Worm (Caenorhabditis elegans) whole organism, late embryonic: ENCODE results near the gene clec-206.

Source experiments
- ama-1 ChIP-seq: fragments of 150-350 bp; optimal IDR thresholded peaks from 2 replicates; lab custom pipeline; 2014
- ceh-22 ChIP-seq: sonication (generic microtip); optimal IDR thresholded peaks from 2 replicates; lab custom pipeline; 2017; ENCODE audit warnings: missing biosample characterization, missing genetic modification characterization
- dve-1 ChIP-seq: sonication (generic microtip); optimal IDR thresholded peaks from 2 replicates; lab custom pipeline; 2017; ENCODE audit warnings: antibody characterized with exemption, mild to moderate bottlenecking, missing genetic modification characterization, missing compliant biosample characterization
- ets-4 ChIP-seq: sonication (generic microtip); optimal IDR thresholded peaks from 2 replicates; lab custom pipeline; 2016; ENCODE audit warnings: missing genetic modification characterization, missing compliant biosample characterization
- fkh-10 ChIP-seq: fragments of 150-350 bp; optimal IDR thresholded peaks from 2 replicates; lab custom pipeline; 2014; ENCODE audit warnings: missing biosample characterization, missing genetic modification reagents, missing genetic modification characterization
- gmeb-2 ChIP-seq: sonication (generic microtip); optimal IDR thresholded peaks from 2 replicates; lab custom pipeline; 2016; ENCODE audit warnings: missing genetic modification characterization, inconsistent platforms, missing compliant biosample characterization
- hlh-13 ChIP-seq: fragments of 200-800 bp; sonication (Bioruptor generic); optimal IDR thresholded peaks from 2 replicates; lab custom pipeline; 2018; ENCODE audit warnings: mild to moderate bottlenecking, missing genetic modification characterization, missing compliant biosample characterization
- lin-11 ChIP-seq: fragments of 200-800 bp; sonication (Bioruptor generic); optimal IDR thresholded peaks from 2 replicates; lab custom pipeline; 2018; ENCODE audit warnings: mild to moderate bottlenecking, missing genetic modification characterization, missing compliant biosample characterization
- pha-2 ChIP-seq: sonication (generic microtip); optimal IDR thresholded peaks from 2 replicates; lab custom pipeline; 2017; ENCODE audit warnings: mild to moderate bottlenecking, missing genetic modification characterization, missing compliant biosample characterization
- pqm-1 ChIP-seq: sonication (generic microtip); optimal IDR thresholded peaks from 2 replicates; lab custom pipeline; 2016; ENCODE audit warnings: missing genetic modification characterization, missing compliant biosample characterization
- unc-55 ChIP-seq: sonication (generic microtip); optimal IDR thresholded peaks from 2 replicates; lab custom pipeline; 2017; ENCODE audit warnings: missing biosample characterization, missing genetic modification reagents, missing genetic modification characterization

DNA sequence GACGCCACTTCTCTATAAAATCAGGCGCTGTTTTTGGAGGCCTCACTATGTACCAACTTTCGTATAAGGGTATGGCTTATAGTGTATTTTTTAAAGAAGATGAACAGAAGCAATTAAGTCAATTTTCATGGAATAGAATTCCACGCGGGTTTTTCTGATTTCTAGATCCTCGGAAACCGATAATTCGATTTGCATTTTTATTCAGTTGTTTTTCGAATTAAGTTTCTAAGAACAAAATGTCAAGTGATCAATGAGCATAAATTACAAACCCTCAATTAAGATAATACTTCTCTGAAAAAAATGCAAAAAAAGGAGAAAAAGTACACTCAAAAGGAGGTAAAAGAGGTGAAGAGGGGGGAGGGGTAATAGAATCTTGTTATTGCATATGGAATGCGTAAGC is 17.2 kb upstream of the clec-206 start:
- no peak for TF ChIP-seq unc-55 (GFP tag; lab: Kevin White, UChicago)
- TF ChIP-seq dve-1 (tag; lab: Kevin White, UChicago) = no peak
- no peak for TF ChIP-seq pqm-1 (tag; lab: Kevin White, UChicago)
- TF ChIP-seq hlh-13 (GFP tag; lab: Kevin White, UChicago) = no peak
- TF ChIP-seq gmeb-2 (tag; lab: Kevin White, UChicago) = no peak
- TF ChIP-seq ama-1 (lab: Kevin White, UChicago) = no peak
- TF ChIP-seq lin-11 = no peak
- TF ChIP-seq ets-4 (tag; lab: Kevin White, UChicago) = no peak
- no peak for TF ChIP-seq ceh-22 (tag; lab: Kevin White, UChicago)
- no peak for TF ChIP-seq pha-2 (tag; lab: Kevin White, UChicago)
- TF ChIP-seq fkh-10 (GFP tag; lab: Kevin White, UChicago) = no peak
